Worm (Caenorhabditis elegans): ENCODE measurements around the gene bir-2.
A peak's percentile ranks its signal among the peaks of the same experiment; 100 is the strongest.

ce11 chrV:13566967-13567366 is 1.7 kb upstream of the bir-2 start:
- no peak for TF ChIP-seq nhr-76 (tag; optimal IDR thresholded peaks at IDR 0.05)
- no peak for TF ChIP-seq lin-39 (tag; optimal IDR thresholded peaks at IDR 0.05)
- TF ChIP-seq ceh-28 (tag; optimal IDR thresholded peaks at IDR 0.05) = no peak
- TF ChIP-seq fos-1 (tag; optimal IDR thresholded peaks at IDR 0.05) = no peak
- peak; percentile 16 for TF ChIP-seq elt-2 (tag; optimal IDR thresholded peaks at IDR 0.05)
- TF ChIP-seq zag-1 (tag; optimal IDR thresholded peaks at IDR 0.05) = no peak
- no peak for TF ChIP-seq fkh-2 (tag; optimal IDR thresholded peaks at IDR 0.05)
- no peak for TF ChIP-seq elt-3 (tag; optimal IDR thresholded peaks at IDR 0.05)
- no peak for TF ChIP-seq skn-1 (tag; optimal IDR thresholded peaks at IDR 0.05)
- no peak for TF ChIP-seq nhr-77 (tag; optimal IDR thresholded peaks at IDR 0.05)
- TF ChIP-seq tbx-2 (tag; optimal IDR thresholded peaks at IDR 0.05) = no peak
- no peak for TF ChIP-seq nhr-11 (tag; optimal IDR thresholded peaks at IDR 0.05)
- TF ChIP-seq nhr-23 (tag; optimal IDR thresholded peaks at IDR 0.05) = no peak
- no peak for TF ChIP-seq nhr-28 (tag; optimal IDR thresholded peaks at IDR 0.05)

Measured in whole organism, L3 larva.